Worm (Caenorhabditis elegans) whole organism, mixed stage, embryonic: ENCODE data around the gene lys-8.

ENCODE experiments used
- lin-13 ChIP-seq: fragments of 150-350 bp; optimal IDR thresholded peaks from 2 replicates; lab custom pipeline; 2014; ENCODE audit warnings: missing biosample characterization, missing genetic modification characterization
- lin-32 ChIP-seq: fragments of 200-800 bp; sonication (Bioruptor generic); optimal IDR thresholded peaks from 2 replicates; lab custom pipeline; 2018; ENCODE audit warnings: mild to moderate bottlenecking, missing genetic modification characterization, missing compliant biosample characterization
- nhr-2 ChIP-seq: fragments of 150-350 bp; optimal IDR thresholded peaks from 2 replicates; lab custom pipeline; 2014; ENCODE audit warnings: missing biosample characterization, missing genetic modification characterization
- pha-4 ChIP-seq: fragments of 150-350 bp; optimal IDR thresholded peaks from 2 replicates; lab custom pipeline; 2018; ENCODE audit warnings: missing biosample characterization, missing genetic modification reagents, missing genetic modification characterization
- snpc-4 ChIP-seq: fragments of 150-350 bp; optimal IDR thresholded peaks from 2 replicates; lab custom pipeline; 2014; ENCODE audit warnings: missing biosample characterization, missing genetic modification characterization

ce11 chrII:5605538-5605945 is 19.6 kb downstream of the lys-8 start:
- no peak for TF ChIP-seq snpc-4
- no peak for TF ChIP-seq lin-13 (tag; lab: Kevin White, UChicago)
- no peak for TF ChIP-seq lin-32
- TF ChIP-seq pha-4 (tag; lab: Kevin White, UChicago) = no peak
- no peak for TF ChIP-seq nhr-2
